Fruit fly (Drosophila melanogaster) whole organism, prepupa: ENCODE measurements around the gene Ifrd1.

Source experiments
- Blimp-1 ChIP-seq: fragments of 200-800 bp; sonication (Bioruptor generic); optimal IDR thresholded peaks from 3 replicates; lab custom pipeline; 2017; ENCODE audit warnings: missing biosample characterization, missing genetic modification characterization, mild to moderate bottlenecking, moderate library complexity, missing genetic modification reagents
- CG10631 ChIP-seq: fragments of 200-800 bp; sonication (Bioruptor generic); optimal IDR thresholded peaks from 2 replicates; lab custom pipeline; 2016; ENCODE audit warnings: missing biosample characterization, missing genetic modification characterization
- CG11294 ChIP-seq: fragments of 200-800 bp; sonication (Bioruptor generic); IDR thresholded peaks from 2 replicates; pipeline ENCODE4 v1.3.6; 2022; ENCODE audit warnings: missing biosample characterization, missing genetic modification characterization
- CG11762 ChIP-seq: fragments of 200-800 bp; sonication (Bioruptor generic); optimal IDR thresholded peaks from 3 replicates; lab custom pipeline; 2016; ENCODE audit warnings: missing biosample characterization, missing genetic modification characterization; ENCODE audit not compliant: insufficient read depth
- CG15336 ChIP-seq: fragments of 200-800 bp; sonication (Bioruptor generic); IDR thresholded peaks from 2 replicates; pipeline ENCODE4 v1.3.6; 2022; ENCODE audit warnings: missing biosample characterization, missing genetic modification characterization
- CG1621 ChIP-seq: fragments of 200-800 bp; sonication (Bioruptor generic); optimal IDR thresholded peaks from 3 replicates; lab custom pipeline; 2018; ENCODE audit warnings: missing biosample characterization, mild to moderate bottlenecking, missing genetic modification characterization
- CG31627 ChIP-seq: fragments of 200-800 bp; sonication (Bioruptor generic); optimal IDR thresholded peaks from 3 replicates; lab custom pipeline; 2016; ENCODE audit warnings: missing biosample characterization, missing genetic modification characterization
- CG34406 ChIP-seq: fragments of 200-800 bp; sonication (Bioruptor generic); optimal IDR thresholded peaks from 3 replicates; lab custom pipeline; 2016; ENCODE audit warnings: missing biosample characterization, missing genetic modification characterization
- CG3919 ChIP-seq: fragments of 200-800 bp; sonication (Bioruptor generic); optimal IDR thresholded peaks from 3 replicates; lab custom pipeline; 2016; ENCODE audit warnings: missing biosample characterization, missing genetic modification characterization
- CG4318 ChIP-seq: fragments of 200-800 bp; sonication (Bioruptor generic); optimal IDR thresholded peaks from 3 replicates; lab custom pipeline; 2017; ENCODE audit warnings: missing biosample characterization, mild to moderate bottlenecking, missing genetic modification characterization
- CG6163 ChIP-seq: fragments of 200-800 bp; sonication (Bioruptor generic); IDR thresholded peaks from 3 replicates; pipeline ENCODE4 v1.3.6; 2022; ENCODE audit warnings: missing biosample characterization, missing genetic modification characterization
- CG6276 ChIP-seq: fragments of 200-800 bp; sonication (Bioruptor generic); optimal IDR thresholded peaks from 2 replicates; lab custom pipeline; 2017; ENCODE audit warnings: missing biosample characterization, mild to moderate bottlenecking, missing genetic modification characterization
- CG6808 ChIP-seq: fragments of 200-800 bp; sonication (Bioruptor generic); optimal IDR thresholded peaks from 3 replicates; lab custom pipeline; 2017; ENCODE audit warnings: missing biosample characterization, missing genetic modification characterization, mild to moderate bottlenecking, moderate library complexity, missing genetic modification reagents
- CG6854 ChIP-seq: fragments of 200-800 bp; sonication (Bioruptor generic); optimal IDR thresholded peaks from 2 replicates; lab custom pipeline; 2017; ENCODE audit warnings: missing biosample characterization, mild to moderate bottlenecking, missing genetic modification characterization
- CG7368 ChIP-seq: fragments of 200-800 bp; sonication (Bioruptor generic); optimal IDR thresholded peaks from 3 replicates; lab custom pipeline; 2016; ENCODE audit warnings: missing biosample characterization, missing genetic modification characterization
- CG8319 ChIP-seq: fragments of 200-800 bp; sonication (Bioruptor generic); optimal IDR thresholded peaks from 3 replicates; lab custom pipeline; 2016; ENCODE audit warnings: missing biosample characterization, missing genetic modification characterization
- CG8632 ChIP-seq: fragments of 200-800 bp; sonication (Bioruptor generic); optimal IDR thresholded peaks from 3 replicates; lab custom pipeline; 2016; ENCODE audit warnings: missing biosample characterization, missing genetic modification characterization
- CG9139 ChIP-seq: fragments of 200-800 bp; sonication (Bioruptor generic); optimal IDR thresholded peaks from 3 replicates; lab custom pipeline; 2017; ENCODE audit warnings: missing biosample characterization, mild to moderate bottlenecking, missing genetic modification characterization
- Eip78C ChIP-seq: fragments of 200-800 bp; sonication (Bioruptor generic); peaks from one replicate; lab custom pipeline; 2016; ENCODE audit warnings: missing biosample characterization, missing genetic modification characterization
- Eip93F ChIP-seq: fragments of 200-800 bp; sonication (Bioruptor generic); optimal IDR thresholded peaks from 2 replicates; lab custom pipeline; 2016; ENCODE audit warnings: missing biosample characterization, mild to moderate bottlenecking, missing genetic modification characterization
- Ets21C ChIP-seq: fragments of 200-800 bp; sonication (Bioruptor generic); optimal IDR thresholded peaks from 3 replicates; lab custom pipeline; 2016; ENCODE audit warnings: missing biosample characterization, missing genetic modification characterization
- Hr38 ChIP-seq: sonication (Bioruptor generic); optimal IDR thresholded peaks from 2 replicates; lab custom pipeline; 2016; ENCODE audit warnings: missing biosample characterization, missing genetic modification characterization
- Hr39 ChIP-seq: fragments of 200-800 bp; sonication (Bioruptor generic); optimal IDR thresholded peaks from 2 replicates; lab custom pipeline; 2016; ENCODE audit warnings: missing biosample characterization, missing genetic modification characterization
- Hr4 ChIP-seq: fragments of 200-800 bp; sonication (Bioruptor generic); optimal IDR thresholded peaks from 3 replicates; lab custom pipeline; 2016; ENCODE audit warnings: missing biosample characterization, missing genetic modification characterization
- Lpt ChIP-seq: fragments of 200-800 bp; sonication (Bioruptor generic); optimal IDR thresholded peaks from 3 replicates; lab custom pipeline; 2016; ENCODE audit warnings: missing biosample characterization, missing genetic modification characterization
- Met ChIP-seq: fragments of 200-800 bp; sonication (Bioruptor generic); optimal IDR thresholded peaks from 3 replicates; lab custom pipeline; 2016; ENCODE audit warnings: missing biosample characterization, missing genetic modification characterization
- OdsH ChIP-seq: fragments of 200-800 bp; sonication (Bioruptor generic); optimal IDR thresholded peaks from 3 replicates; lab custom pipeline; 2016; ENCODE audit warnings: missing biosample characterization, missing genetic modification characterization
- Sox102F ChIP-seq: fragments of 200-800 bp; sonication (Bioruptor generic); optimal IDR thresholded peaks from 2 replicates; lab custom pipeline; 2016; ENCODE audit warnings: missing biosample characterization, mild to moderate bottlenecking, missing genetic modification characterization
- Sox14 ChIP-seq: fragments of 200-800 bp; sonication (Bioruptor generic); optimal IDR thresholded peaks from 3 replicates; lab custom pipeline; 2016; ENCODE audit warnings: missing biosample characterization, missing genetic modification characterization
- Sox15 ChIP-seq: fragments of 200-800 bp; sonication (Bioruptor generic); optimal IDR thresholded peaks from 3 replicates; lab custom pipeline; 2016; ENCODE audit warnings: missing biosample characterization, missing genetic modification characterization
- achi ChIP-seq: fragments of 200-800 bp; sonication (Bioruptor generic); optimal IDR thresholded peaks from 3 replicates; lab custom pipeline; 2016; ENCODE audit warnings: missing biosample characterization, missing genetic modification characterization
- acj6 ChIP-seq: fragments of 200-800 bp; sonication (Bioruptor generic); optimal IDR thresholded peaks from 3 replicates; lab custom pipeline; 2016; ENCODE audit warnings: missing biosample characterization, missing genetic modification characterization
- cyc ChIP-seq: fragments of 200-800 bp; sonication (Bioruptor generic); optimal IDR thresholded peaks from 3 replicates; lab custom pipeline; 2016; ENCODE audit warnings: missing biosample characterization, missing genetic modification characterization
- dsx ChIP-seq: fragments of 200-800 bp; optimal IDR thresholded peaks from 3 replicates; lab custom pipeline; 2019; ENCODE audit warnings: missing biosample characterization, mild to moderate bottlenecking, missing genetic modification characterization, moderate library complexity; ENCODE audit not compliant: poor library complexity, severe bottlenecking
- eg ChIP-seq: fragments of 200-800 bp; sonication (Bioruptor generic); IDR thresholded peaks from 3 replicates; pipeline ENCODE4 v1.3.6; 2022; ENCODE audit warnings: missing biosample characterization, missing genetic modification characterization
- fd85E ChIP-seq: fragments of 200-800 bp; sonication (Bioruptor generic); optimal IDR thresholded peaks from 3 replicates; lab custom pipeline; 2016; ENCODE audit warnings: missing biosample characterization, missing genetic modification characterization
- fkh ChIP-seq: fragments of 200-800 bp; sonication (Bioruptor generic); optimal IDR thresholded peaks from 3 replicates; lab custom pipeline; 2017; ENCODE audit warnings: missing biosample characterization, mild to moderate bottlenecking, missing genetic modification characterization, moderate library complexity
- lz ChIP-seq: fragments of 200-800 bp; sonication (Bioruptor generic); optimal IDR thresholded peaks from 3 replicates; lab custom pipeline; 2016; ENCODE audit warnings: missing biosample characterization, missing genetic modification characterization
- net ChIP-seq: fragments of 200-800 bp; sonication (Bioruptor generic); optimal IDR thresholded peaks from 3 replicates; lab custom pipeline; 2016; ENCODE audit warnings: missing biosample characterization, missing genetic modification characterization
- salr ChIP-seq, 2 experiments: fragments of 200-800 bp; sonication (Bioruptor generic); optimal IDR thresholded peaks; 3 replicates each; lab custom pipeline; 2016 to 2018; ENCODE audit warnings: missing biosample characterization in 2 of 2, missing genetic modification characterization in 2 of 2, mild to moderate bottlenecking in 1 of 2
- spab ChIP-seq: fragments of 200-800 bp; sonication (Bioruptor generic); optimal IDR thresholded peaks from 2 replicates; lab custom pipeline; 2017; ENCODE audit warnings: missing biosample characterization, mild to moderate bottlenecking, missing genetic modification characterization, missing genetic modification reagents
- ss ChIP-seq, 2 experiments: fragments of 200-800 bp; sonication (Bioruptor generic); optimal IDR thresholded peaks; 2 replicates in 1 of 2; 3 replicates in 1 of 2; lab custom pipeline; 2017 to 2018; ENCODE audit warnings: mild to moderate bottlenecking in 2 of 2, missing biosample characterization in 2 of 2, missing genetic modification characterization in 2 of 2, moderate library complexity in 1 of 2
- svp ChIP-seq: fragments of 200-800 bp; sonication (Bioruptor generic); peaks from one replicate; lab custom pipeline; 2016; ENCODE audit warnings: missing biosample characterization, missing genetic modification characterization
- vri ChIP-seq: fragments of 200-800 bp; sonication (Bioruptor generic); optimal IDR thresholded peaks from 3 replicates; lab custom pipeline; 2016; ENCODE audit warnings: missing biosample characterization, mild to moderate bottlenecking, missing genetic modification characterization

The Ifrd1 gene

dm6 chr2L:2874542-2875194 lies 379 bp upstream of the Ifrd1 start, which contains the start of gene CG8814 (continued):
- peak; percentile 40 for TF ChIP-seq CG34406
- peak; percentile 88 for TF ChIP-seq ss (GFP tag; optimal IDR thresholded peaks at IDR 0.05; lab: Kevin White, UChicago)
- no peak for TF ChIP-seq CG11762
- peak; percentile 57 for TF ChIP-seq cyc (GFP tag; lab: Kevin White, UChicago)
- peak; percentile 54 for TF ChIP-seq dsx (GFP tag; lab: Kevin White, UChicago)
- peak; percentile 79 for TF ChIP-seq Eip78C (GFP tag; lab: Kevin White, UChicago)
- peak; percentile 50 for TF ChIP-seq Met
- TF ChIP-seq Sox102F (GFP tag; lab: Kevin White, UChicago), result peak; percentile 27
- peak; percentile 56 for TF ChIP-seq Ets21C
- TF ChIP-seq CG3919 (GFP tag; lab: Kevin White, UChicago), result peak; percentile 52
- peak; percentile 11 for TF ChIP-seq CG8632
- TF ChIP-seq CG31627 (GFP tag; lab: Kevin White, UChicago), result peak; percentile 69
- TF ChIP-seq Sox15, result peak; percentile 60
- TF ChIP-seq salr (GFP tag; optimal IDR thresholded peaks at IDR 0.05; lab: Kevin White, UChicago), result no peak

DNA sequence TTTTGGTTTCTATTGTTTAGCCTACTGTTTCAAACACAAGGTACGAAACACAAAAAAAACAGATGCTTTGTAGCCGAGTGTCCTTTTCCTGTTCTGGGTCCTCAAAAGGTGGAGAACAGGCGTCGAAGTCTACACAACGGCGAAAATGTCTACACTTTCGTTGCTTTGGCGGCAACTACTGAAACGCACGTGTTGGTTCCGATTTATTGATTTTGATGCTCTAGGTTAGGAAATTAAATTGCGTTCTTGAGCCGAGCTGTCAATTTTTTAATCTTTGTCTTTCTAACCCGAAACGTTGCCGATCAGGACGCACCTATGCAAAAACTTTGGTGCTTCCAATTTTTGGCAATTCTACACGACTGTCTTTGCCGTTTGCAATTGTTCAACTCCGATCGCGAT lies 561 bp downstream of the Ifrd1 start:
- TF ChIP-seq CG8319 (GFP tag; lab: Kevin White, UChicago) (no peak), Eip78C (GFP tag; lab: Kevin White, UChicago) (peak; percentile 19)

dm6 chr2L:2872968-2873728 lies 1.1 kb downstream of the Ifrd1 start:
- TF ChIP-seq CG6163 (GFP tag; lab: Robert Waterston, UW), result no peak; the same call in 2 of the 3 replicates
- TF ChIP-seq Sox15, result no peak
- TF ChIP-seq CG6276 (GFP tag; lab: Kevin White, UChicago), result peak; percentile 12
- TF ChIP-seq Ets21C, result peak; percentile 37
- TF ChIP-seq CG15336, result peak; percentile 55
- TF ChIP-seq CG1621 (tag; lab: Kevin White, UChicago), result no peak
- TF ChIP-seq CG9139 (GFP tag; lab: Kevin White, UChicago), result no peak
- peak; percentile 84 for TF ChIP-seq svp (GFP tag; lab: Kevin White, UChicago)
- TF ChIP-seq Hr39 (GFP tag; lab: Kevin White, UChicago), result peak; percentile 50
- peak; percentile 32; the same call in 1 of the 3 replicates for TF ChIP-seq eg
- TF ChIP-seq lz (GFP tag; lab: Kevin White, UChicago), result peak; percentile 61
- TF ChIP-seq Hr4 (GFP tag; lab: Kevin White, UChicago), result peak; percentile 69
- TF ChIP-seq Sox14 (GFP tag; lab: Kevin White, UChicago), result peak; percentile 80
- peak; percentile 63 for TF ChIP-seq OdsH (GFP tag; lab: Kevin White, UChicago)
- TF ChIP-seq fd85E, result no peak
- TF ChIP-seq CG6808 (GFP tag; lab: Kevin White, UChicago), result peak; percentile 49
- peak; percentile 47 for TF ChIP-seq CG11294 (GFP tag; lab: Robert Waterston, UW)
- TF ChIP-seq CG3919 (GFP tag; lab: Kevin White, UChicago), result peak; percentile 50
- peak; percentile 55 for TF ChIP-seq CG34406
- peak; percentile 42 for TF ChIP-seq achi (GFP tag; lab: Kevin White, UChicago)
- no peak for TF ChIP-seq Lpt (GFP tag; lab: Kevin White, UChicago)
- no peak for TF ChIP-seq dsx (GFP tag; lab: Kevin White, UChicago)
- peak; percentile 41 for TF ChIP-seq acj6
- peak; percentile 8 for TF ChIP-seq cyc (GFP tag; lab: Kevin White, UChicago)
- TF ChIP-seq CG8632, result peak; percentile 1
- TF ChIP-seq CG11762, result peak; percentile 37
- TF ChIP-seq Eip93F (GFP tag; lab: Kevin White, UChicago), result peak; percentile 39
- peak; percentile 33 for TF ChIP-seq CG7368 (GFP tag; lab: Kevin White, UChicago)
- TF ChIP-seq net (GFP tag; lab: Kevin White, UChicago), result peak; percentile 58
- no peak for TF ChIP-seq CG4318
- no peak for TF ChIP-seq fkh (GFP tag; lab: Kevin White, UChicago)
- peak; percentile 59 for TF ChIP-seq vri (GFP tag; lab: Kevin White, UChicago)
- peak; percentile 37 for TF ChIP-seq spab
- peak; percentile 39 for TF ChIP-seq Sox102F (GFP tag; lab: Kevin White, UChicago)
- peak in 1 of 2 experiments; percentile 31 for TF ChIP-seq salr (GFP tag; optimal IDR thresholded peaks at IDR 0.05; lab: Kevin White, UChicago)
- peak; percentile 41 for TF ChIP-seq CG10631 (GFP tag; lab: Kevin White, UChicago)
- no peak for TF ChIP-seq CG6854
- TF ChIP-seq Hr38 (GFP tag; lab: Kevin White, UChicago), result no peak
- TF ChIP-seq Blimp-1 (GFP tag; lab: Kevin White, UChicago), result peak; percentile 16
